Fruit fly (Drosophila melanogaster) whole organism: ENCODE measurements around the gene CG32708.

Source experiments
- CG8478 ChIP-seq: fragments of >200 bp; optimal IDR thresholded peaks from 2 replicates; lab custom pipeline; 2018; ENCODE audit warnings: inconsistent platforms
- Dll ChIP-seq: fragments of >200 bp; optimal IDR thresholded peaks from 2 replicates; lab custom pipeline; 2017
- pan ChIP-seq: fragments of >200 bp; optimal IDR thresholded peaks from 2 replicates; lab custom pipeline; 2017
- psq ChIP-seq: fragments of >200 bp; optimal IDR thresholded peaks from 2 replicates; lab custom pipeline; 2017
- usp ChIP-seq: fragments of >200 bp; optimal IDR thresholded peaks from 2 replicates; lab custom pipeline; 2017; ENCODE audit warnings: missing biosample characterization, missing genetic modification characterization, mixed read lengths

- TF ChIP-seq usp (GFP tag; lab: Kevin White, UChicago) (no peak), psq (no peak), Dll (lab: Kevin White, UChicago) (no peak), CG8478 (no peak), pan (lab: Kevin White, UChicago) (no peak)
These were observed 20.6 kb downstream of the CG32708 start, which contains the start of gene Bx42 for dm6 chrX:9106212-9106774.
